Worm (Caenorhabditis elegans): Measurements from ENCODE around the gene nhr-222.

The nhr-222 gene

DNA sequence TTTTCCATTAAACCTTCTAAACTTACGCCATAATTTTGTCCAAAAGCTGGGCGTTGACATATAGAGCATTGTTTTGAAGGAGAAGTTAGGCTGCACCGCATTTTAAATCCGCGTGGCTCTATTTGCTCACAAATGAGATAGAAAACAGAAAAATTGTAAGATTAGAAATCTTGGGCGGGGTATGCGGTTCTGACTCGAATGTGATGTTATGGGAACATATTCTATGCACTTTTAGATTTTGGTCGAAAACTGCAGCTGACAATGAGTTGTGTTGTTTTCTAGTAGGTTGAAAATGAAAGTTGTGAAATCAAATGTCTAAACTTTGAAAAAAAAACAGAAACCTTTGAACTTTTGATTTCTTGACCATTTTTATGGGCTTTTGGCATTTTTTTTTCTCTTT lies at the start of gene nhr-222:
nhr-222 (minus strand) TSS at position 101 of the 400 bp plus-strand sequence.
- no peak for TF ChIP-seq akir-1 (GFP tag; optimal IDR thresholded peaks at IDR 0.05)

- TF ChIP-seq hmg-1.2 (GFP tag; IDR thresholded peaks at IDR 0.05) (no peak), xnd-1 (tag; optimal IDR thresholded peaks at IDR 0.05) (no peak), ceh-79 (tag; optimal IDR thresholded peaks at IDR 0.05) (no peak), nhr-80 (tag; optimal IDR thresholded peaks at IDR 0.05) (no peak), him-1 (tag; optimal IDR thresholded peaks at IDR 0.05) (no peak), C06A6.2 (GFP tag; conservative IDR thresholded peaks at IDR 0.05) (no peak), F57A8.1 (GFP tag; optimal IDR thresholded peaks at IDR 0.05) (no peak), hlh-26 (GFP tag; conservative IDR thresholded peaks at IDR 0.05) (no peak), snpc-1.1 (tag; optimal IDR thresholded peaks at IDR 0.05; ENCODE audit: insufficient read depth) (no peak), mes-4 (tag; optimal IDR thresholded peaks at IDR 0.05) (no peak), ceh-40 (GFP tag; IDR thresholded peaks at IDR 0.05) (no peak), hrde-1 (tag; optimal IDR thresholded peaks at IDR 0.05; ENCODE audit: borderline replicate concordance) (no peak), bed-2 (GFP tag; IDR thresholded peaks at IDR 0.05) (no peak), nfyb-1 (GFP tag; IDR thresholded peaks at IDR 0.05) (no peak), ztf-6 (GFP tag; IDR thresholded peaks at IDR 0.05) (no peak), athp-1 (tag; optimal IDR thresholded peaks at IDR 0.05) (no peak), nhr-27 (tag; optimal IDR thresholded peaks at IDR 0.05) (no peak), attf-5 (GFP tag; optimal IDR thresholded peaks at IDR 0.05) (no peak), nhr-179 (tag; optimal IDR thresholded peaks at IDR 0.05) (no peak), nhr-120 (GFP tag; IDR thresholded peaks at IDR 0.05) (no peak)
These were observed 48.9 kb upstream of the nhr-222 start, which contains the start of gene T22F3.12 for ce11 chrV:3592099-3592498. Gene T22F3.12, minus strand, starts transcription at chrV:3592199.

ce11 chrV:3588223-3588622 lies 45.0 kb upstream of the nhr-222 start:
- TF ChIP-seq lag-1 (GFP tag; IDR thresholded peaks at IDR 0.05) = no peak
- no peak for TF ChIP-seq bed-2 (GFP tag; IDR thresholded peaks at IDR 0.05)
- no peak for TF ChIP-seq tlf-1 (GFP tag; optimal IDR thresholded peaks at IDR 0.05)
- no peak for TF ChIP-seq dox-1 (GFP tag; IDR thresholded peaks at IDR 0.05)
- no peak for TF ChIP-seq ama-1 (optimal IDR thresholded peaks at IDR 0.05)
- no peak for TF ChIP-seq ama-1 (GFP tag; optimal IDR thresholded peaks at IDR 0.05)
- TF ChIP-seq T26A5.8 (tag; optimal IDR thresholded peaks at IDR 0.05) = no peak
- TF ChIP-seq sea-2 (GFP tag; IDR thresholded peaks at IDR 0.05) = no peak
- peak; percentile 35; the same call in 1 of the 2 replicates for TF ChIP-seq hmg-1.2 (GFP tag; IDR thresholded peaks at IDR 0.05)
- TF ChIP-seq F37B4.10 (GFP tag; IDR thresholded peaks at IDR 0.05) = no peak
- TF ChIP-seq zim-3 (tag; optimal IDR thresholded peaks at IDR 0.05) = no peak
- no peak for TF ChIP-seq F10E7.11 (tag; optimal IDR thresholded peaks at IDR 0.05)
- TF ChIP-seq attf-6 (GFP tag; IDR thresholded peaks at IDR 0.05) = no peak
- no peak for TF ChIP-seq dpl-1 (GFP tag; optimal IDR thresholded peaks at IDR 0.05)
- TF ChIP-seq snpc-3.4 (tag; optimal IDR thresholded peaks at IDR 0.05) = peak; percentile 55
- peak; percentile 87 for TF ChIP-seq lin-26 (GFP tag; IDR thresholded peaks at IDR 0.05)
- no peak for TF ChIP-seq F23B12.7 (tag; optimal IDR thresholded peaks at IDR 0.05; ENCODE audit: insufficient read depth)
- peak; percentile 65 for TF ChIP-seq B0261.1 (tag; optimal IDR thresholded peaks at IDR 0.05)
- TF ChIP-seq somi-1 (GFP tag; optimal IDR thresholded peaks at IDR 0.05) = no peak
- no peak for TF ChIP-seq gei-17 (GFP tag; optimal IDR thresholded peaks at IDR 0.05)
- no peak for TF ChIP-seq B0019.2 (GFP tag; conservative IDR thresholded peaks at IDR 0.05)
- TF ChIP-seq nfya-1 (tag; optimal IDR thresholded peaks at IDR 0.05; ENCODE audit: borderline replicate concordance, insufficient read depth) = no peak
- TF ChIP-seq ZK185.1 (tag; optimal IDR thresholded peaks at IDR 0.05; ENCODE audit: poor library complexity, severe bottlenecking) = peak; percentile 5
- TF ChIP-seq ceh-100 (GFP tag; IDR thresholded peaks at IDR 0.05) = no peak
- TF ChIP-seq hlh-12 (tag; optimal IDR thresholded peaks at IDR 0.05) = no peak
- TF ChIP-seq madf-8 (GFP tag; conservative IDR thresholded peaks at IDR 0.05) = 0 out of 2 replicates have a peak, but pooled peaks have one; percentile 5
- 0 out of 2 replicates have a peak, but pooled peaks have one; percentile 15 for TF ChIP-seq F33H1.4 (GFP tag; IDR thresholded peaks at IDR 0.05)
- no peak for TF ChIP-seq bed-1 (GFP tag; IDR thresholded peaks at IDR 0.05)
- 0 out of 2 replicates have a peak, but pooled peaks have one; percentile 62 for TF ChIP-seq ceh-40 (GFP tag; IDR thresholded peaks at IDR 0.05)
